Worm (Caenorhabditis elegans) whole organism, midembryonic: ENCODE data around the gene ttr-11.

Source experiments
- T22C8.4 ChIP-seq: fragments of 200-800 bp; sonication (Bioruptor generic); IDR thresholded peaks from 2 replicates; pipeline ENCODE4 v1.3.6; 2022; ENCODE audit warnings: missing genetic modification characterization, missing compliant biosample characterization
- cog-1 ChIP-seq: sonication (generic microtip); optimal IDR thresholded peaks from 2 replicates; lab custom pipeline; 2016; ENCODE audit warnings: missing genetic modification characterization, missing compliant biosample characterization
- flt-1 ChIP-seq: fragments of 200-800 bp; sonication (Bioruptor generic); IDR thresholded peaks from 2 replicates; pipeline ENCODE4 v1.3.6; 2022; ENCODE audit warnings: missing genetic modification characterization, missing compliant biosample characterization
- klf-2 ChIP-seq: fragments of 200-800 bp; sonication (Bioruptor generic); conservative IDR thresholded peaks from 2 replicates; pipeline ENCODE4 v1.3.6; 2022; ENCODE audit warnings: missing genetic modification reagents, missing genetic modification characterization, missing compliant biosample characterization
- ztf-29 ChIP-seq: fragments of 200-800 bp; sonication (Bioruptor generic); IDR thresholded peaks from 2 replicates; pipeline ENCODE4 v1.3.6; 2022; ENCODE audit warnings: missing genetic modification reagents, missing genetic modification characterization, missing compliant biosample characterization

DNA sequence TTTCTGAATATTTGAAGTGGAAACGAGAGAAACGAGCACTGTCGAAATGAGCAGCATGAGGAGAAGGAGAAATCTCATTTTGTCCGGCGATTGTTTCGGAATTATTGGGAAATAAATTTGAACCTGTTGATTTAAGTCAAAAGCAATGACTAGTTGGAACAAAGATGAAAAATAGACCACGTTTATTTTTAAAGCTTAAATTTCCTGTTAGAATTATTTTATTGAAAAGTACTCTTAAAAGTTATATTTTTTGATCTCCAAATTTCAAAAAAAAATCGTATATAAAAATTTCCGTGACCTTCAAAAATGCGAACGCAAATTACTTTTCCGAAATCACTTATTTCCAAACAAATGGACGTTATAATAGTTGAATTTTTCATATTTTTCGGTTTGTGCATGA, 7.5 kb upstream of the ttr-11 start, which contains the start of gene F26F2.11:
- TF ChIP-seq flt-1 (GFP tag; lab: Robert Waterston, UW) (no peak), T22C8.4 (no peak), ztf-29 (no peak), klf-2 (GFP tag; lab: Robert Waterston, UW) (no peak), cog-1 (tag; lab: Kevin White, UChicago) (no peak)
